Fruit fly (Drosophila melanogaster) whole organism, embryonic: Measurements from ENCODE around the gene CG32073.

ENCODE experiments used
- Abd-B ChIP-seq: fragments of 200-800 bp; sonication (Bioruptor generic); optimal IDR thresholded peaks from 2 replicates; lab custom pipeline; 2018; ENCODE audit warnings: missing biosample characterization, mild to moderate bottlenecking, missing genetic modification characterization, moderate library complexity
- Asciz ChIP-seq: fragments of 200-800 bp; sonication (Bioruptor generic); optimal IDR thresholded peaks from 2 replicates; lab custom pipeline; 2017; ENCODE audit warnings: missing biosample characterization, mild to moderate bottlenecking, missing genetic modification characterization, missing genetic modification reagents
- Atf6 ChIP-seq: fragments of 200-800 bp; sonication (Bioruptor generic); IDR thresholded peaks from 2 replicates; pipeline ENCODE4 v1.3.6; 2022; ENCODE audit warnings: missing biosample characterization, missing genetic modification characterization
- BtbVII ChIP-seq: fragments of 200-800 bp; sonication (Bioruptor generic); optimal IDR thresholded peaks from 3 replicates; lab custom pipeline; 2017; ENCODE audit warnings: missing biosample characterization, mild to moderate bottlenecking, missing genetic modification characterization
- CG10431 ChIP-seq: fragments of 200-800 bp; sonication (Bioruptor generic); optimal IDR thresholded peaks from 3 replicates; lab custom pipeline; 2018; ENCODE audit warnings: missing biosample characterization, mild to moderate bottlenecking, missing genetic modification characterization
- CG10543 ChIP-seq: fragments of 200-800 bp; sonication (Bioruptor generic); optimal IDR thresholded peaks from 3 replicates; lab custom pipeline; 2017; ENCODE audit warnings: missing biosample characterization, mild to moderate bottlenecking, missing genetic modification characterization, moderate library complexity
- CG12299 ChIP-seq: fragments of 200-800 bp; sonication (Bioruptor generic); optimal IDR thresholded peaks from 2 replicates; lab custom pipeline; 2018; ENCODE audit warnings: missing biosample characterization, mild to moderate bottlenecking, missing genetic modification characterization
- CG1233 ChIP-seq: fragments of 200-800 bp; sonication (Bioruptor generic); optimal IDR thresholded peaks from 4 replicates; lab custom pipeline; 2018; ENCODE audit warnings: missing biosample characterization, mild to moderate bottlenecking, missing genetic modification characterization
- CG17359 ChIP-seq: fragments of 200-800 bp; sonication (Bioruptor generic); optimal IDR thresholded peaks from 3 replicates; lab custom pipeline; 2018; ENCODE audit warnings: missing biosample characterization, mild to moderate bottlenecking, missing genetic modification characterization, moderate library complexity
- CG2120 ChIP-seq: fragments of 200-800 bp; sonication (Bioruptor generic); optimal IDR thresholded peaks from 3 replicates; lab custom pipeline; 2016; ENCODE audit warnings: missing biosample characterization, missing genetic modification characterization
- CG2199 ChIP-seq: fragments of 200-800 bp; sonication (Bioruptor generic); IDR thresholded peaks from 3 replicates; pipeline ENCODE4 v1.3.6; 2022; ENCODE audit warnings: missing biosample characterization, missing genetic modification characterization
- CG30403 ChIP-seq: fragments of 200-800 bp; sonication (Bioruptor generic); optimal IDR thresholded peaks from 3 replicates; lab custom pipeline; 2016; ENCODE audit warnings: missing biosample characterization, missing genetic modification characterization
- CG3995 ChIP-seq: fragments of 200-800 bp; sonication (Bioruptor generic); optimal IDR thresholded peaks from 3 replicates; lab custom pipeline; 2016; ENCODE audit warnings: missing biosample characterization, missing genetic modification characterization
- CG6175 ChIP-seq: fragments of 200-800 bp; sonication (Bioruptor generic); IDR thresholded peaks from 3 replicates; pipeline ENCODE4 v1.3.6; 2022; ENCODE audit warnings: missing biosample characterization, missing genetic modification characterization
- CG7556 ChIP-seq: fragments of 200-800 bp; sonication (Bioruptor generic); optimal IDR thresholded peaks from 2 replicates; lab custom pipeline; 2017; ENCODE audit warnings: missing biosample characterization, mild to moderate bottlenecking, missing genetic modification characterization
- CG9797 ChIP-seq: fragments of 200-800 bp; sonication (Bioruptor generic); optimal IDR thresholded peaks from 3 replicates; lab custom pipeline; 2018; ENCODE audit warnings: missing biosample characterization, mild to moderate bottlenecking, missing genetic modification characterization
- CkIIα-i1 ChIP-seq: fragments of 200-800 bp; sonication (Bioruptor generic); IDR thresholded peaks from 2 replicates; pipeline ENCODE4 v1.3.6; 2022; ENCODE audit warnings: missing biosample characterization, missing genetic modification characterization
- Dek ChIP-seq: fragments of 200-800 bp; sonication (Bioruptor generic); optimal IDR thresholded peaks from 3 replicates; lab custom pipeline; 2019; ENCODE audit warnings: missing biosample characterization, mild to moderate bottlenecking, missing genetic modification characterization, moderate library complexity
- E2f1 ChIP-seq: fragments of 200-800 bp; sonication (Bioruptor generic); IDR thresholded peaks from 2 replicates; pipeline ENCODE4 v1.3.6; 2022; ENCODE audit warnings: missing biosample characterization, missing genetic modification characterization
- E2f2 ChIP-seq: fragments of 200-800 bp; sonication (Bioruptor generic); IDR thresholded peaks from 2 replicates; pipeline ENCODE4 v1.3.6; 2022; ENCODE audit warnings: missing biosample characterization, missing genetic modification characterization
- HHEX ChIP-seq: fragments of 200-800 bp; sonication (Bioruptor generic); optimal IDR thresholded peaks from 3 replicates; lab custom pipeline; 2017; ENCODE audit warnings: missing biosample characterization, mild to moderate bottlenecking, missing genetic modification characterization, missing genetic modification reagents
- MBD-R2 ChIP-seq: fragments of 200-800 bp; sonication (Bioruptor generic); IDR thresholded peaks from 2 replicates; pipeline ENCODE4 v1.3.6; 2022; ENCODE audit warnings: missing biosample characterization, missing genetic modification characterization
- NC2β ChIP-seq: fragments of 200-800 bp; sonication (Bioruptor generic); optimal IDR thresholded peaks from 2 replicates; lab custom pipeline; 2016; ENCODE audit warnings: missing biosample characterization, missing genetic modification characterization
- Rfx ChIP-seq: fragments of 200-800 bp; sonication (Bioruptor generic); IDR thresholded peaks from 2 replicates; pipeline ENCODE4 v1.3.6; 2022; ENCODE audit warnings: missing biosample characterization, missing genetic modification characterization
- Xrp1 ChIP-seq: fragments of 200-800 bp; sonication (Bioruptor generic); IDR thresholded peaks from 2 replicates; pipeline ENCODE4 v1.3.6; 2022; ENCODE audit warnings: missing biosample characterization, missing genetic modification characterization
- abd-A ChIP-seq: fragments of 200-800 bp; sonication (Bioruptor generic); optimal IDR thresholded peaks from 3 replicates; lab custom pipeline; 2019; ENCODE audit warnings: missing biosample characterization, mild to moderate bottlenecking, missing genetic modification characterization, moderate library complexity
- ato ChIP-seq: fragments of 200-800 bp; sonication (Bioruptor generic); IDR thresholded peaks from 2 replicates; pipeline ENCODE4 v1.3.6; 2022; ENCODE audit warnings: missing biosample characterization, missing genetic modification characterization; ENCODE audit not compliant: partially characterized antibody
- btn ChIP-seq: fragments of 200-800 bp; sonication (Bioruptor generic); optimal IDR thresholded peaks from 2 replicates; lab custom pipeline; 2016; ENCODE audit warnings: missing biosample characterization, missing genetic modification characterization
- chinmo ChIP-seq: fragments of 200-800 bp; sonication (Bioruptor generic); IDR thresholded peaks from 4 replicates; pipeline ENCODE4 v1.3.6; 2022; ENCODE audit warnings: missing biosample characterization, missing genetic modification characterization; ENCODE audit not compliant: partially characterized antibody
- corto ChIP-seq: fragments of 200-800 bp; sonication (Bioruptor generic); optimal IDR thresholded peaks from 2 replicates; lab custom pipeline; 2016; ENCODE audit warnings: missing biosample characterization, mild to moderate bottlenecking, missing genetic modification characterization, moderate library complexity
- crp ChIP-seq, 2 experiments: fragments of 200-800 bp; sonication (Bioruptor generic); optimal IDR thresholded peaks; 2 replicates in 1 of 2; 3 replicates in 1 of 2; lab custom pipeline; 2017; ENCODE audit warnings: missing biosample characterization in 2 of 2, missing genetic modification characterization in 2 of 2, mild to moderate bottlenecking in 1 of 2, moderate library complexity in 1 of 2
- emc ChIP-seq: fragments of 200-800 bp; sonication (Bioruptor generic); optimal IDR thresholded peaks from 2 replicates; lab custom pipeline; 2016; ENCODE audit warnings: missing biosample characterization, missing genetic modification characterization
- fd96Cb ChIP-seq: fragments of 200-800 bp; sonication (Bioruptor generic); optimal IDR thresholded peaks from 2 replicates; lab custom pipeline; 2018; ENCODE audit warnings: missing biosample characterization, mild to moderate bottlenecking, missing genetic modification characterization, moderate library complexity
- gcm2 ChIP-seq: fragments of 200-800 bp; sonication (Bioruptor generic); optimal IDR thresholded peaks from 2 replicates; lab custom pipeline; 2016; ENCODE audit warnings: missing biosample characterization, missing genetic modification characterization
- grau ChIP-seq: fragments of 200-800 bp; optimal IDR thresholded peaks from 3 replicates; lab custom pipeline; 2019; ENCODE audit warnings: missing biosample characterization, mild to moderate bottlenecking, missing genetic modification characterization, moderate library complexity
- gsb-n ChIP-seq: fragments of 200-800 bp; sonication (Bioruptor generic); optimal IDR thresholded peaks from 3 replicates; lab custom pipeline; 2018; ENCODE audit warnings: missing biosample characterization, mild to moderate bottlenecking, missing genetic modification characterization
- gt ChIP-seq: fragments of 200-800 bp; sonication (Bioruptor generic); IDR thresholded peaks from 2 replicates; pipeline ENCODE4 v1.3.6; 2022; ENCODE audit warnings: missing biosample characterization, missing genetic modification characterization
- kni ChIP-seq: fragments of 200-800 bp; sonication (Bioruptor generic); optimal IDR thresholded peaks from 3 replicates; lab custom pipeline; 2017; ENCODE audit warnings: mild to moderate bottlenecking, missing biosample characterization, missing genetic modification reagents, missing genetic modification characterization
- lbe ChIP-seq: fragments of 200-800 bp; sonication (Bioruptor generic); optimal IDR thresholded peaks from 2 replicates; lab custom pipeline; 2016; ENCODE audit warnings: missing biosample characterization, mild to moderate bottlenecking, missing genetic modification characterization
- lmd ChIP-seq: fragments of 200-800 bp; sonication (Bioruptor generic); IDR thresholded peaks from 2 replicates; pipeline ENCODE4 v1.3.6; 2022; ENCODE audit warnings: missing biosample characterization, missing genetic modification characterization
- lola ChIP-seq, 3 experiments: fragments of >200 bp in 2 of 3; fragments of 200-800 bp in 1 of 3; sonication (Bioruptor generic) in 1 of 3; optimal IDR thresholded peaks; 2 replicates each; lab custom pipeline; 2017 to 2019; ENCODE audit warnings: missing biosample characterization in 3 of 3, missing genetic modification characterization in 3 of 3, mild to moderate bottlenecking in 1 of 3, moderate library complexity in 1 of 3
- onecut ChIP-seq: fragments of 200-800 bp; sonication (Bioruptor generic); IDR thresholded peaks from 2 replicates; pipeline ENCODE4 v1.3.6; 2022; ENCODE audit warnings: missing biosample characterization, missing genetic modification characterization
- pzg ChIP-seq: fragments of 200-800 bp; sonication (Bioruptor generic); optimal IDR thresholded peaks from 3 replicates; lab custom pipeline; 2018; ENCODE audit warnings: missing biosample characterization, mild to moderate bottlenecking, missing genetic modification characterization, moderate library complexity
- row ChIP-seq: fragments of 200-800 bp; sonication (Bioruptor generic); IDR thresholded peaks from 3 replicates; pipeline ENCODE4 v1.3.6; 2022; ENCODE audit warnings: missing biosample characterization, missing genetic modification characterization
- so ChIP-seq: fragments of 200-800 bp; sonication (Bioruptor generic); IDR thresholded peaks from 3 replicates; pipeline ENCODE4 v1.3.6; 2022; ENCODE audit warnings: missing biosample characterization, missing genetic modification characterization
- sqz ChIP-seq: fragments of 200-800 bp; sonication (Bioruptor generic); optimal IDR thresholded peaks from 3 replicates; lab custom pipeline; 2018; ENCODE audit warnings: missing biosample characterization, mild to moderate bottlenecking, missing genetic modification characterization
- stwl ChIP-seq: fragments of 200-800 bp; sonication (Bioruptor generic); optimal IDR thresholded peaks from 3 replicates; lab custom pipeline; 2018; ENCODE audit warnings: missing biosample characterization, mild to moderate bottlenecking, missing genetic modification characterization, moderate library complexity
- yki ChIP-seq: fragments of >200 bp; optimal IDR thresholded peaks from 3 replicates; lab custom pipeline; 2018
- zfh2 ChIP-seq: fragments of 200-800 bp; sonication (Bioruptor generic); optimal IDR thresholded peaks from 2 replicates; lab custom pipeline; 2016; ENCODE audit warnings: missing biosample characterization, missing genetic modification characterization

Gene CG32073

dm6 chr3L:11096195-11096908 lies 11.0 kb downstream of the CG32073 start, which contains the start of the genes CG46439, Iyd and CG33947 (continued):
- no peak for TF ChIP-seq Abd-B (GFP tag; lab: Kevin White, UChicago)
- TF ChIP-seq so = peak; percentile 40; the same call in 1 of the 3 replicates
- peak; percentile 73 for TF ChIP-seq lbe
- TF ChIP-seq onecut (GFP tag; lab: Robert Waterston, UW) = peak; percentile 45; the same call in 1 of the 2 replicates
- TF ChIP-seq pzg (GFP tag; lab: Kevin White, UChicago) = peak; percentile 37
- TF ChIP-seq abd-A (tag; lab: Kevin White, UChicago) = peak; percentile 38
- TF ChIP-seq Rfx = 0 out of 2 replicates have a peak, but pooled peaks have one; percentile 28
- no peak for TF ChIP-seq CG10431 (GFP tag; lab: Kevin White, UChicago)
- TF ChIP-seq CG12299 (tag; lab: Kevin White, UChicago) = no peak
- peak; percentile 24 for TF ChIP-seq CG7556 (GFP tag; lab: Kevin White, UChicago)
- no peak for TF ChIP-seq CkIIα-i1
- no peak for TF ChIP-seq gcm2 (GFP tag; lab: Kevin White, UChicago)
- peak; percentile 2 for TF ChIP-seq CG3995 (GFP tag; lab: Kevin White, UChicago)
- TF ChIP-seq chinmo (GFP tag; lab: Robert Waterston, UW) = 0 out of 4 replicates have a peak, but pooled peaks have one; percentile 76
- TF ChIP-seq CG30403 (GFP tag; lab: Kevin White, UChicago) = no peak
- TF ChIP-seq CG10543 (GFP tag; lab: Kevin White, UChicago) = peak; percentile 25
- peak; percentile 32 for TF ChIP-seq CG9797 (GFP tag; lab: Kevin White, UChicago)
- TF ChIP-seq btn = no peak
- peak; percentile 22 for TF ChIP-seq zfh2 (GFP tag; lab: Kevin White, UChicago)
- peak; percentile 52 for TF ChIP-seq yki
- 0 out of 3 replicates have a peak, but pooled peaks have one; percentile 13 for TF ChIP-seq CG2199 (GFP tag; lab: Robert Waterston, UW)
- 0 out of 2 replicates have a peak, but pooled peaks have one; percentile 19 for TF ChIP-seq Xrp1 (GFP tag; lab: Robert Waterston, UW)
- TF ChIP-seq CG2120 = peak; percentile 26
- TF ChIP-seq E2f2 (GFP tag; lab: Robert Waterston, UW) = peak; percentile 45
- TF ChIP-seq fd96Cb (tag; lab: Kevin White, UChicago) = no peak
- no peak for TF ChIP-seq emc
- 0 out of 2 replicates have a peak, but pooled peaks have one; percentile 28 for TF ChIP-seq ato (GFP tag; lab: Robert Waterston, UW)
- peak; percentile 28; the same call in 1 of the 2 replicates for TF ChIP-seq MBD-R2 (GFP tag; lab: Robert Waterston, UW)
- TF ChIP-seq sqz (GFP tag; lab: Kevin White, UChicago) = peak; percentile 60
- no peak for TF ChIP-seq CG6175 (GFP tag; lab: Robert Waterston, UW)
- TF ChIP-seq row (GFP tag; lab: Robert Waterston, UW) = peak; percentile 35; the same call in 1 of the 3 replicates
- no peak for TF ChIP-seq HHEX (GFP tag; lab: Kevin White, UChicago)
- TF ChIP-seq NC2β (GFP tag; lab: Kevin White, UChicago) = peak; percentile 26
- TF ChIP-seq lola (GFP tag; optimal IDR thresholded peaks at IDR 0.05; lab: Kevin White, UChicago) = no peak
- TF ChIP-seq grau (tag; lab: Kevin White, UChicago) = peak; percentile 2
- peak; percentile 16 for TF ChIP-seq corto (GFP tag; lab: Kevin White, UChicago)
- TF ChIP-seq lmd = no peak
- TF ChIP-seq kni (GFP tag; lab: Kevin White, UChicago) = peak; percentile 39
- peak; percentile 56 for TF ChIP-seq Atf6 (GFP tag; lab: Robert Waterston, UW)
- no peak for TF ChIP-seq CG1233 (GFP tag; lab: Kevin White, UChicago)
- peak; percentile 10 for TF ChIP-seq Dek (tag; lab: Kevin White, UChicago)
- peak; percentile 70 to 93 for TF ChIP-seq crp (GFP tag; optimal IDR thresholded peaks at IDR 0.05; lab: Kevin White, UChicago)
- TF ChIP-seq stwl (tag; lab: Kevin White, UChicago) = peak; percentile 70
- TF ChIP-seq CG17359 (tag; lab: Kevin White, UChicago) = peak; percentile 14
- peak; percentile 55; the same call in 1 of the 2 replicates for TF ChIP-seq E2f1 (GFP tag; lab: Robert Waterston, UW)
- peak; percentile 9 for TF ChIP-seq Asciz
- TF ChIP-seq BtbVII (GFP tag; lab: Kevin White, UChicago) = peak; percentile 20
- no peak for TF ChIP-seq gt (GFP tag; lab: Robert Waterston, UW)
- no peak for TF ChIP-seq gsb-n (tag; lab: Kevin White, UChicago)
